Worm (Caenorhabditis elegans): ENCODE results near the gene nep-18.
A peak's percentile ranks its signal among the peaks of the same experiment; 100 is the strongest.
"Not testable (repeated sequence)": the region's sequence is repeated elsewhere in the genome, so short reads cannot be mapped to it uniquely, and the experiment has no call there.

ce11 chrII:2570384-2570964 is 6.6 kb upstream of the nep-18 start:
- not testable (repeated sequence) for TF ChIP-seq ama-1 (optimal IDR thresholded peaks at IDR 0.05); B0310.2 (tag; optimal IDR thresholded peaks at IDR 0.05); flt-1 (GFP tag; IDR thresholded peaks at IDR 0.05); pes-1 (GFP tag; IDR thresholded peaks at IDR 0.05); aly-1 (tag; optimal IDR thresholded peaks at IDR 0.05); scrt-1 (GFP tag; IDR thresholded peaks at IDR 0.05); ets-7 (tag; optimal IDR thresholded peaks at IDR 0.05); tra-4 (tag; optimal IDR thresholded peaks at IDR 0.05); tbx-37 (GFP tag; conservative IDR thresholded peaks at IDR 0.05); tbx-11 (GFP tag; IDR thresholded peaks at IDR 0.05)
- TF ChIP-seq hmbx-1 (tag; optimal IDR thresholded peaks at IDR 0.05) (peak; percentile 72), F13C5.2 (tag; optimal IDR thresholded peaks at IDR 0.05) (peak; percentile 88), hnd-1 (tag; optimal IDR thresholded peaks at IDR 0.05) (peak; percentile 58), ceh-36 (tag; optimal IDR thresholded peaks at IDR 0.05) (peak; percentile 60)
